Fruit fly (Drosophila melanogaster) whole organism, embryonic: ENCODE results near the gene PIG-Wb.
A peak's percentile ranks its signal among the peaks of the same experiment; 100 is the strongest.

Experiments used
- CG10431 ChIP-seq: fragments of 200-800 bp; sonication (Bioruptor generic); optimal IDR thresholded peaks from 3 replicates; lab custom pipeline; 2018; ENCODE audit warnings: missing biosample characterization, mild to moderate bottlenecking, missing genetic modification characterization
- CG11456 ChIP-seq: fragments of 200-800 bp; sonication (Bioruptor generic); IDR thresholded peaks from 3 replicates; pipeline ENCODE4 v1.3.6; 2022; ENCODE audit warnings: missing biosample characterization, missing genetic modification characterization
- CG30403 ChIP-seq: fragments of 200-800 bp; sonication (Bioruptor generic); optimal IDR thresholded peaks from 3 replicates; lab custom pipeline; 2016; ENCODE audit warnings: missing biosample characterization, missing genetic modification characterization
- CG7963 ChIP-seq: fragments of 200-800 bp; sonication (Bioruptor generic); IDR thresholded peaks from 3 replicates; pipeline ENCODE4 v1.3.6; 2022; ENCODE audit warnings: missing biosample characterization, missing genetic modification characterization; ENCODE audit not compliant: partially characterized antibody
- Hmx ChIP-seq: fragments of 200-800 bp; sonication (Bioruptor generic); optimal IDR thresholded peaks from 2 replicates; lab custom pipeline; 2016; ENCODE audit warnings: missing biosample characterization, missing genetic modification characterization
- Sry-β ChIP-seq: fragments of 200-800 bp; sonication (Bioruptor generic); optimal IDR thresholded peaks from 2 replicates; lab custom pipeline; 2018; ENCODE audit warnings: missing biosample characterization, mild to moderate bottlenecking, missing genetic modification characterization, moderate library complexity
- ems ChIP-seq: fragments of 200-800 bp; sonication (Bioruptor generic); optimal IDR thresholded peaks from 3 replicates; lab custom pipeline; 2016; ENCODE audit warnings: missing biosample characterization, missing genetic modification characterization
- lilli ChIP-seq: fragments of 200-800 bp; sonication (Bioruptor generic); optimal IDR thresholded peaks from 3 replicates; lab custom pipeline; 2016; ENCODE audit warnings: missing biosample characterization, missing genetic modification characterization
- pfk ChIP-seq: fragments of 200-800 bp; sonication (Bioruptor generic); optimal IDR thresholded peaks from 2 replicates; lab custom pipeline; 2018; ENCODE audit warnings: missing biosample characterization, mild to moderate bottlenecking, missing genetic modification characterization, moderate library complexity
- trem ChIP-seq: fragments of 200-800 bp; optimal IDR thresholded peaks from 3 replicates; lab custom pipeline; 2019; ENCODE audit warnings: missing biosample characterization, mild to moderate bottlenecking, missing genetic modification characterization, moderate library complexity
- ttk ChIP-seq: fragments of 200-800 bp; sonication (Bioruptor generic); IDR thresholded peaks from 2 replicates; pipeline ENCODE4 v2.1.2; 2022; ENCODE audit warnings: missing biosample characterization, missing genetic modification characterization
- tup ChIP-seq: fragments of 200-800 bp; sonication (Bioruptor generic); optimal IDR thresholded peaks from 2 replicates; lab custom pipeline; 2016; ENCODE audit warnings: missing biosample characterization, mild to moderate bottlenecking, missing genetic modification characterization, moderate library complexity

DNA sequence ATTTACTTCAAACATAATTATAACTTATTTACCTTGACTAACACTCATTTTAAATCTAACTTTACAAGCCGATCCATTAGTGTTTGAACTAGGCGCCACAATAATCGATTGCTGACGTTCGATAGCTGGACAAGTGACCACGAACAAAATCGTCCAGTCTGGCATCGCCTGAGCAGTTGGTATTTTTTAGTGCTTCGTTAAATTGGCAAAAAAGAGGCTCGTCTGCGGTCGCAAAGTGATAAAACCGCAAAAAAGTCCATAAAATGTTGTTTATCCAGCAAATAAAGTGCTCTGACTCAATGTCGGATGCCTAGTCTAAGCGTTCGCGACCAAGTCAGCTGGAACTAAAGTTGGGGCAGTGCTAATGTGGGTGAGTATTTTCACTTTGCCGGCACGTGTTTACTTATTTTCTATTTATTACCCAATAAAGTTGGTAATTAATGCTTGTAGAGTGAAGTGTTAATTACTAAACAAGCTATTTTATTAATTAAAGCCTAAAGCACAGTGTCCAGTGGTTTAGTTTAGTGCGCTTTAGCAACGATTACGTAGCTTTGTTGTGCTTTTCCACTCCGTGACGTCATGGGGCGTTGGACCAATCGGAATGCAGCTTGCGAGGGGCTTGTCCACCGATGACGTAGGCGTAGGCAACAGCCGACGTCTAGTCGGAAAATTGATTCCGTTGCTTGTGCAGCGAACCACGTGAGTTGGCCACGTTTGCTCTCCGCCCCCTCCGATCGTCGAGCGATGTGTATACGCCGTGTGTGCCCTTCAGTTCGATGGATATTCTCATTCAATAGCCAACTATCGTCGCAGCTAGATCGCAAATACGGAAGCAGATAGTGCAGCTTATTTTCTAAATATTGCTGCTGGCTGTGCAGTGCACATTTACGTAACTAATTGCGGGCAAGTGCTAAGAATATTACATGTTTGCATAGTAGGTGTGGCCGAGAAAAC lies 746 bp upstream of the PIG-Wb start, which contains the start of gene Gk2:
- TF ChIP-seq ttk (GFP tag; lab: Robert Waterston, UW) = no peak
- no peak for TF ChIP-seq CG30403 (GFP tag; lab: Kevin White, UChicago)
- no peak for TF ChIP-seq CG10431
- TF ChIP-seq Sry-β = no peak
- no peak for TF ChIP-seq pfk (GFP tag; lab: Kevin White, UChicago)
- TF ChIP-seq CG11456 = no peak
- TF ChIP-seq CG7963 = no peak
- TF ChIP-seq ems (GFP tag; lab: Kevin White, UChicago) = no peak
- no peak for TF ChIP-seq tup
- no peak for TF ChIP-seq Hmx
- TF ChIP-seq trem (tag; lab: Kevin White, UChicago) = peak; percentile 59
- no peak for TF ChIP-seq lilli (GFP tag; lab: Kevin White, UChicago)
